Worm (Caenorhabditis elegans) whole organism, L4 larva: ENCODE data around the gene C05G5.7.
A peak's percentile ranks its signal among the peaks of the same experiment; 100 is the strongest.

Experiments
- D1046.2 ChIP-seq: fragments of 200-800 bp; sonication (Bioruptor generic); IDR thresholded peaks from 2 replicates; pipeline ENCODE4 v1.3.6; 2022; ENCODE audit warnings: missing genetic modification characterization, missing compliant biosample characterization
- Y75B8A.6 ChIP-seq: fragments of 200-800 bp; sonication (Bioruptor generic); IDR thresholded peaks from 2 replicates; pipeline ENCODE4 v1.3.6; 2022; ENCODE audit warnings: missing genetic modification reagents, missing genetic modification characterization, missing compliant biosample characterization
- aha-1 ChIP-seq: fragments of 150-350 bp; peaks from one replicate; lab custom pipeline; 2014; ENCODE audit warnings: missing biosample characterization, missing genetic modification characterization
- ama-1 ChIP-seq: fragments of 150-350 bp; optimal IDR thresholded peaks from 2 replicates; lab custom pipeline; 2014; ENCODE audit warnings: inconsistent platforms, mixed read lengths
- ceh-20 ChIP-seq: fragments of 200-800 bp; sonication (Bioruptor generic); IDR thresholded peaks from 2 replicates; pipeline ENCODE4 v1.3.6; 2022; ENCODE audit warnings: missing genetic modification reagents, missing genetic modification characterization, missing compliant biosample characterization
- ctbp-1 ChIP-seq: fragments of 200-800 bp; sonication (Bioruptor generic); IDR thresholded peaks from 2 replicates; pipeline ENCODE4 v1.3.6; 2022; ENCODE audit warnings: missing genetic modification reagents, missing genetic modification characterization, missing compliant biosample characterization
- daf-16 ChIP-seq, 3 experiments: sonication (generic microtip); optimal IDR thresholded peaks; 2 replicates each; lab custom pipeline; 2016 to 2017; ENCODE audit warnings: missing genetic modification characterization in 3 of 3, missing genetic modification reagents in 3 of 3, mild to moderate bottlenecking in 2 of 3, missing compliant biosample characterization in 2 of 3, missing biosample characterization in 1 of 3, moderate library complexity in 1 of 3
- dmd-6 ChIP-seq: fragments of 200-800 bp; sonication (Bioruptor generic); IDR thresholded peaks from 2 replicates; pipeline ENCODE4 v1.3.6; 2022; ENCODE audit warnings: missing genetic modification reagents, missing genetic modification characterization, missing compliant biosample characterization
- dmd-8 ChIP-seq: fragments of 200-800 bp; sonication (Bioruptor generic); IDR thresholded peaks from 2 replicates; pipeline ENCODE4 v1.3.6; 2022; ENCODE audit warnings: missing genetic modification characterization, missing compliant biosample characterization
- hlh-11 ChIP-seq: fragments of 200-800 bp; sonication (Bioruptor generic); optimal IDR thresholded peaks from 2 replicates; lab custom pipeline; 2018; ENCODE audit warnings: mild to moderate bottlenecking, missing genetic modification characterization, missing compliant biosample characterization
- jun-1 ChIP-seq: fragments of 150-350 bp; optimal IDR thresholded peaks from 2 replicates; lab custom pipeline; 2014; ENCODE audit warnings: missing biosample characterization, missing genetic modification reagents, missing genetic modification characterization
- lim-7 ChIP-seq: fragments of 200-800 bp; sonication (Bioruptor generic); IDR thresholded peaks from 2 replicates; pipeline ENCODE4 v1.3.6; 2022; ENCODE audit warnings: missing genetic modification characterization, missing compliant biosample characterization
- lin-13 ChIP-seq: fragments of 150-350 bp; optimal IDR thresholded peaks from 2 replicates; lab custom pipeline; 2014; ENCODE audit warnings: missing biosample characterization, missing genetic modification reagents, missing genetic modification characterization
- lin-29 ChIP-seq: fragments of 200-800 bp; sonication (Bioruptor generic); IDR thresholded peaks from 2 replicates; pipeline ENCODE4 v1.3.6; 2022; ENCODE audit warnings: missing genetic modification reagents, missing genetic modification characterization, missing compliant biosample characterization
- lin-38 ChIP-seq: fragments of 200-800 bp; sonication (Bioruptor generic); IDR thresholded peaks from 2 replicates; pipeline ENCODE4 v1.3.6; 2022; ENCODE audit warnings: missing genetic modification reagents, missing genetic modification characterization, missing compliant biosample characterization
- mep-1 ChIP-seq: fragments of 150-350 bp; sonication (generic microtip); optimal IDR thresholded peaks from 3 replicates; lab custom pipeline; 2014; ENCODE audit warnings: missing biosample characterization, missing genetic modification characterization
- nhr-102 ChIP-seq: sonication (generic microtip); optimal IDR thresholded peaks from 2 replicates; lab custom pipeline; 2016; ENCODE audit warnings: mild to moderate bottlenecking, missing genetic modification characterization, moderate library complexity, missing compliant biosample characterization
- nhr-28 ChIP-seq: fragments of 150-350 bp; optimal IDR thresholded peaks from 2 replicates; lab custom pipeline; 2014; ENCODE audit warnings: missing biosample characterization, missing genetic modification characterization
- nhr-48 ChIP-seq: sonication (generic microtip); optimal IDR thresholded peaks from 2 replicates; lab custom pipeline; 2016; ENCODE audit warnings: mild to moderate bottlenecking, missing genetic modification characterization, missing compliant biosample characterization
- nhr-77 ChIP-seq: fragments of 150-350 bp; optimal IDR thresholded peaks from 2 replicates; lab custom pipeline; 2014; ENCODE audit warnings: missing biosample characterization, missing genetic modification characterization
- rbr-2 ChIP-seq: sonication (generic microtip); optimal IDR thresholded peaks from 2 replicates; lab custom pipeline; 2016; ENCODE audit warnings: missing genotype, missing genetic modification characterization, missing compliant biosample characterization
- saeg-2 ChIP-seq: fragments of 200-800 bp; sonication (Bioruptor generic); IDR thresholded peaks from 2 replicates; pipeline ENCODE4 v1.3.6; 2022; ENCODE audit warnings: missing genetic modification reagents, missing genetic modification characterization, missing compliant biosample characterization
- set-16 ChIP-seq: fragments of 200-800 bp; sonication (Bioruptor generic); IDR thresholded peaks from 2 replicates; pipeline ENCODE4 v1.3.6; 2022; ENCODE audit warnings: missing genetic modification reagents, missing genetic modification characterization, missing compliant biosample characterization
- snpc-1.2 ChIP-seq: fragments of 200-800 bp; sonication (Bioruptor generic); IDR thresholded peaks from 2 replicates; pipeline ENCODE4 v1.3.6; 2022; ENCODE audit warnings: missing genetic modification reagents, missing genetic modification characterization, missing compliant biosample characterization
- spr-3 ChIP-seq: fragments of 200-800 bp; sonication (Bioruptor generic); optimal IDR thresholded peaks from 2 replicates; lab custom pipeline; 2018; ENCODE audit warnings: mild to moderate bottlenecking, missing genetic modification characterization, missing compliant biosample characterization
- tra-1 ChIP-seq: fragments of 200-800 bp; sonication (Bioruptor generic); IDR thresholded peaks from 2 replicates; pipeline ENCODE4 v1.3.6; 2022; ENCODE audit warnings: missing genetic modification reagents, missing genetic modification characterization, missing compliant biosample characterization
- unc-62 ChIP-seq, 3 experiments: fragments of 150-350 bp in 1 of 3; sonication (generic microtip); optimal IDR thresholded peaks in 2 of 3; peaks in 1 of 3; 1 replicate in 1 of 3; 2 replicates in 2 of 3; lab custom pipeline; 2014 to 2017; ENCODE audit warnings: missing biosample characterization in 3 of 3, missing genetic modification characterization in 3 of 3, missing genetic modification reagents in 3 of 3, missing genotype in 1 of 3
- zfp-3 ChIP-seq: fragments of 200-800 bp; sonication (Bioruptor generic); conservative IDR thresholded peaks from 2 replicates; pipeline ENCODE4 v1.3.6; 2022; ENCODE audit warnings: missing genetic modification reagents, missing genetic modification characterization, missing compliant biosample characterization
- zip-2 ChIP-seq: fragments of 150-350 bp; optimal IDR thresholded peaks from 2 replicates; lab custom pipeline; 2014; ENCODE audit warnings: missing biosample characterization, missing genetic modification characterization

Gene C05G5.7

ce11 chrX:14743780-14744179 is at the start of gene C05G5.7:
TSS of gene C05G5.7 (minus strand) at chrX:14743780.
- no peak for TF ChIP-seq lin-13 (GFP tag; lab: Kevin White, UChicago)
- TF ChIP-seq Y75B8A.6 (GFP tag; lab: Robert Waterston, UW), result no peak
- no peak for TF ChIP-seq nhr-102
- no peak for TF ChIP-seq rbr-2 (tag; lab: Kevin White, UChicago)
- peak in 1 of 2 experiments; percentile 97 for TF ChIP-seq unc-62 (GFP tag; optimal IDR thresholded peaks at IDR 0.05 in 1 of 2; lab: Kevin White, UChicago)
- no peak for TF ChIP-seq unc-62 (tag; optimal IDR thresholded peaks at IDR 0.05; lab: Kevin White, UChicago)
- TF ChIP-seq zip-2, result no peak
- TF ChIP-seq snpc-1.2 (GFP tag; lab: Robert Waterston, UW), result no peak

DNA sequence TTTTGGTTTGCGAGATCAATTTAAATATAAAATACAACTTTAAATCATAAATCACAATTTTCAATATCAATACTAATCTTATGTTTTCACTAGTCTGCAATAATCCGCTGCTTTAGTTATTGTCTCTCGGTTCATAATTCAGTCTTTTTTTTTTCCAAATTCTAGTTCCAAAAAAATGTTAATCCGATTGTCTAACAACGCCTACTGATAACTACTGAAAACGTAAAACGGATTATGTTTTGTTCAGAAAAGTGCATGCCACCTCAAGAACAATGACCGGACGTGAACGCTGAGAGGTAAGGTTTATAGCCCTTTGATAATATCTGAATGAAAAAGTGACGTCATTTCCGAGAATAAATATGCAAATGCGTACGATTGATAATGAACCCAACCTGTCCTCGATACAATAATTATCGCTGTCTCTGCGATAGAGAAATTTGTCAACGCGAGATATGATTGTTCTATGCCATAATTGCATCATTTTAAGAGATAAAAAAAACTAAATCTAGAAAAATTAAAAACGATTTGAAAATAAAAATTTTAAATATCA is 49.7 kb upstream of the C05G5.7 start, which contains the start of gene sprr-2:
Gene sprr-2, plus strand, starts transcription at position 248 of the 550 bp plus-strand sequence.
- no peak for TF ChIP-seq ctbp-1 (GFP tag; lab: Robert Waterston, UW)
- 0 out of 2 replicates have a peak, but pooled peaks have one; percentile 12 for TF ChIP-seq saeg-2 (GFP tag; lab: Robert Waterston, UW)
- 0 out of 2 replicates have a peak, but pooled peaks have one; percentile 30 for TF ChIP-seq tra-1 (GFP tag; lab: Robert Waterston, UW)
- no peak for TF ChIP-seq dmd-6 (GFP tag; lab: Robert Waterston, UW)
- peak; percentile 38 for TF ChIP-seq aha-1
- TF ChIP-seq ceh-20 (GFP tag; lab: Robert Waterston, UW), result no peak
- TF ChIP-seq spr-3 (GFP tag; lab: Kevin White, UChicago), result no peak
- peak; percentile 42 for TF ChIP-seq nhr-48 (tag; lab: Kevin White, UChicago)
- 0 out of 2 replicates have a peak, but pooled peaks have one; percentile 9 for TF ChIP-seq lin-29 (GFP tag; lab: Robert Waterston, UW)
- TF ChIP-seq jun-1 (tag; lab: Kevin White, UChicago), result no peak
- 0 out of 2 replicates have a peak, but pooled peaks have one; percentile 36 for TF ChIP-seq lim-7 (GFP tag; lab: Robert Waterston, UW)

DNA sequence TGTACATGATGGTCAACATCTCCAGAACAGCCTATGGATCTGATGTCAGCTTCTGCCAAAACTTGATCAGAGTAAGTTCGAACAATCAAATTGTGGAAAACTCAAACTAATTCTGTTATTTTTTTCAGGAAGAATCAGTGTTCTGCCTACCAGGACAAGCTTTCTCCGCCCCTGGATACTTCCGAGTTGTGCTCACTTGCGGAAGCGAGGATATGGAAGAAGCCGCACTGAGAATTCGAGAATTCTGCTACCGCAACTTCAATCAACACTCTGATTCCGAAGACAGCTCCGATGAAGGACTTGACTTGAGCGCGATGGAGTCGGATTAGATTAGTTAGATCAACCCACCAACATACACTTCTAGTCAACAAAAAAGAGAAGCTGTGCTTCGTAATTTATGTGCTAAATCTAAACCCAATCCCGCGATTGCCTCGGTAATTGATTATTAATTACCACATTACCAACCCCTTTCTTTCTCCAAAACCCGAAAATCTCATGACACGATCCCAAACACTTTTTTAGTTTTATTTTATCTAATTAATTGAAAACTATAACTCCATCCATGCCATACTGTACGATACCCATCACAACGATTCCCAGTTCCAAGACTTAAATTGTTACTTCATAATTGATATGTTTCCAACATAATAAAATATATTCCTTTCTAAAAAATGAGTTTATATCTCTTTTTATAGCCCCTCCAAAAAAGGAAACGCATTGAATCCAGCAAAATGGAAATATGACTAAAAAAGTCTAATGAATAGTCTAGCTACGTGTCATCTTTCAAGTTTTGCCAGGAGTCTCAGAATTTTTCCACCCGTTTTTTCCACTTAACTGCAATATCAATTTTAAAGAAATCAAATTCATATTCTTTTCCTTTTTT is 49.0 kb upstream of the C05G5.7 start:
- TF ChIP-seq D1046.2 (GFP tag; lab: Robert Waterston, UW) (0 out of 2 replicates have a peak, but pooled peaks have one; percentile 65), ctbp-1 (GFP tag; lab: Robert Waterston, UW) (no peak), daf-16 (GFP tag; optimal IDR thresholded peaks at IDR 0.05; lab: Kevin White, UChicago) (no peak), daf-16 (tag; optimal IDR thresholded peaks at IDR 0.05; lab: Kevin White, UChicago) (no peak), ama-1 (lab: Kevin White, UChicago) (peak; percentile 12), lin-38 (0 out of 2 replicates have a peak, but pooled peaks have one; percentile 8), nhr-28 (tag; lab: Kevin White, UChicago) (peak; percentile 47), unc-62 (GFP tag; optimal IDR thresholded peaks at IDR 0.05 in 1 of 2; lab: Kevin White, UChicago) (peak in 1 of 2 experiments; percentile 76), unc-62 (tag; optimal IDR thresholded peaks at IDR 0.05; lab: Kevin White, UChicago) (no peak), nhr-77 (tag; lab: Kevin White, UChicago) (peak; percentile 75), zfp-3 (GFP tag; lab: Robert Waterston, UW) (peak; percentile 75; the same call in 1 of the 2 replicates), mep-1 (peak; percentile 7), dmd-6 (GFP tag; lab: Robert Waterston, UW) (peak; percentile 10; the same call in 1 of the 2 replicates)

ce11 chrX:14791195-14791739 is 47.7 kb upstream of the C05G5.7 start:
- TF ChIP-seq hlh-11 (tag; lab: Kevin White, UChicago), result no peak
- peak; percentile 18; the same call in 1 of the 2 replicates for TF ChIP-seq set-16 (GFP tag; lab: Robert Waterston, UW)
- TF ChIP-seq daf-16 (GFP tag; optimal IDR thresholded peaks at IDR 0.05; lab: Kevin White, UChicago), result no peak
- no peak for TF ChIP-seq daf-16 (tag; optimal IDR thresholded peaks at IDR 0.05; lab: Kevin White, UChicago)
- peak; percentile 19 for TF ChIP-seq aha-1
- peak; percentile 50; the same call in 1 of the 2 replicates for TF ChIP-seq dmd-8 (GFP tag; lab: Robert Waterston, UW)
